Fruit fly (Drosophila melanogaster): Measurements from ENCODE around the gene CG31760.

Gene CG31760

dm6 chr2L:12120000-12120399 lies 22.6 kb upstream of the CG31760 start:
- TF ChIP-seq usp (GFP tag; optimal IDR thresholded peaks at IDR 0.05) (no peak), EcR (GFP tag; optimal IDR thresholded peaks at IDR 0.05) (no peak)

dm6 chr2L:12133275-12134124 lies 9.1 kb upstream of the CG31760 start, which contains the start of gene rho-6:
rho-6 (minus strand) TSS chr2L:12133411.
- TF ChIP-seq usp (GFP tag; optimal IDR thresholded peaks at IDR 0.05) = no peak
- no peak for TF ChIP-seq pan (optimal IDR thresholded peaks at IDR 0.05)
- no peak for TF ChIP-seq Dll (optimal IDR thresholded peaks at IDR 0.05)
- TF ChIP-seq psq (optimal IDR thresholded peaks at IDR 0.05) = no peak
- TF ChIP-seq EcR (GFP tag; optimal IDR thresholded peaks at IDR 0.05) = no peak
- TF ChIP-seq CG8478 (optimal IDR thresholded peaks at IDR 0.05) = no peak

DNA sequence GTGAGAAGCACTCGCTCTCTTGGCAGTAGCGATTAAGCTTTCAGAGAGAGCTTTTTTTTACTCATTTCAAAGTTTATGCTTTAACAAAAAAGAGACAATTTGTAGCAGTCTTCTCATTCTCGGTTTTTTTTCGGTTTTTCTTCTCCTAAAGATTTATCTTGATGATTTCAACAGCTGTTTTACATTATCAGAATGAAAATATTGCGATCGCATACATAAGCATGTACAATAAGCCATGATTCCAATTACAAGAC lies 8.5 kb upstream of the CG31760 start:
- no peak for TF ChIP-seq Dll (optimal IDR thresholded peaks at IDR 0.05)
- no peak for TF ChIP-seq CG8478 (optimal IDR thresholded peaks at IDR 0.05)
- no peak for TF ChIP-seq pan (optimal IDR thresholded peaks at IDR 0.05)
- TF ChIP-seq psq (optimal IDR thresholded peaks at IDR 0.05) = no peak
- TF ChIP-seq EcR (GFP tag; optimal IDR thresholded peaks at IDR 0.05) = no peak
- TF ChIP-seq usp (GFP tag; optimal IDR thresholded peaks at IDR 0.05) = no peak

dm6 chr2L:12137708-12138107 lies 4.9 kb upstream of the CG31760 start, which contains the start of gene Gr33a:
Gr33a (plus strand) TSS chr2L:12138008.
- TF ChIP-seq pan (optimal IDR thresholded peaks at IDR 0.05) = no peak
- no peak for TF ChIP-seq psq (optimal IDR thresholded peaks at IDR 0.05)
- no peak for TF ChIP-seq EcR (GFP tag; optimal IDR thresholded peaks at IDR 0.05)
- TF ChIP-seq Dll (optimal IDR thresholded peaks at IDR 0.05) = no peak
- no peak for TF ChIP-seq CG8478 (optimal IDR thresholded peaks at IDR 0.05)
- TF ChIP-seq usp (GFP tag; optimal IDR thresholded peaks at IDR 0.05) = no peak

dm6 chr2L:12161467-12161866 lies 18.9 kb downstream of the CG31760 start, which contains the start of gene CG31861:
CG31861 (plus strand) TSS chr2L:12161767.
- no peak for TF ChIP-seq psq (optimal IDR thresholded peaks at IDR 0.05)
- no peak for TF ChIP-seq pan (optimal IDR thresholded peaks at IDR 0.05)
- TF ChIP-seq EcR (GFP tag; optimal IDR thresholded peaks at IDR 0.05) = no peak
- TF ChIP-seq usp (GFP tag; optimal IDR thresholded peaks at IDR 0.05) = no peak
- TF ChIP-seq Dll (optimal IDR thresholded peaks at IDR 0.05) = no peak
- TF ChIP-seq CG8478 (optimal IDR thresholded peaks at IDR 0.05) = no peak

- TF ChIP-seq psq (optimal IDR thresholded peaks at IDR 0.05) (no peak), pan (optimal IDR thresholded peaks at IDR 0.05) (no peak), CG8478 (optimal IDR thresholded peaks at IDR 0.05) (no peak), Dll (optimal IDR thresholded peaks at IDR 0.05) (no peak), usp (GFP tag; optimal IDR thresholded peaks at IDR 0.05) (no peak), EcR (GFP tag; optimal IDR thresholded peaks at IDR 0.05) (no peak)
Measured at dm6 chr2L:12163941-12164340, 21.4 kb downstream of the CG31760 start, which contains the start of gene ZnT33D. ZnT33D (plus strand) TSS chr2L:12164241.

DNA sequence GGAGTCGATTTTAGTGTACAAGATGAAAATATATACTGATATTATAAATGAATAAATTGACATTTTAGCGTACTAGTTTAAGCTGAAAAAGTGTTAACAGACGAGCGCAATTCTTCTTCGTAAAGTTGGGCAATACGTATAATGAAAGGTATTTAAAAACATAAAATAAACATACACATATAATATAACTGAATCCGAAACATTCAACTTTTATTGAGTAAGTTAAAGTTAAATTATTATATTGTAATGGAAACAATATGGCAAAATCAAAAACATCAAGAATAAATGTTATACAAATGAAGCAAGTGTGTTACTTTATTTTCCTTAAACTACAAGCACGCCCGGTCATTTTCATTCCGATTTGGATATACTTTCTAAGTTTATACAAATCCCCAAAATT lies 27.7 kb downstream of the CG31760 start, which contains the start of gene CG17217:
Gene CG17217 (plus strand): TSS at position 301 of the 400 bp plus-strand sequence.
- TF ChIP-seq psq (optimal IDR thresholded peaks at IDR 0.05) (no peak), Dll (optimal IDR thresholded peaks at IDR 0.05) (no peak), CG8478 (optimal IDR thresholded peaks at IDR 0.05) (no peak), pan (optimal IDR thresholded peaks at IDR 0.05) (no peak), EcR (GFP tag; optimal IDR thresholded peaks at IDR 0.05) (no peak), usp (GFP tag; optimal IDR thresholded peaks at IDR 0.05) (no peak)

- no peak for TF ChIP-seq psq (optimal IDR thresholded peaks at IDR 0.05)
Measured at dm6 chr2L:12172536-12173234, 30.1 kb downstream of the CG31760 start, which contains the start of the genes CG6583 and crok. CG6583 (minus strand) TSS chr2L:12172586. crok (plus strand) TSS chr2L:12172981.

DNA sequence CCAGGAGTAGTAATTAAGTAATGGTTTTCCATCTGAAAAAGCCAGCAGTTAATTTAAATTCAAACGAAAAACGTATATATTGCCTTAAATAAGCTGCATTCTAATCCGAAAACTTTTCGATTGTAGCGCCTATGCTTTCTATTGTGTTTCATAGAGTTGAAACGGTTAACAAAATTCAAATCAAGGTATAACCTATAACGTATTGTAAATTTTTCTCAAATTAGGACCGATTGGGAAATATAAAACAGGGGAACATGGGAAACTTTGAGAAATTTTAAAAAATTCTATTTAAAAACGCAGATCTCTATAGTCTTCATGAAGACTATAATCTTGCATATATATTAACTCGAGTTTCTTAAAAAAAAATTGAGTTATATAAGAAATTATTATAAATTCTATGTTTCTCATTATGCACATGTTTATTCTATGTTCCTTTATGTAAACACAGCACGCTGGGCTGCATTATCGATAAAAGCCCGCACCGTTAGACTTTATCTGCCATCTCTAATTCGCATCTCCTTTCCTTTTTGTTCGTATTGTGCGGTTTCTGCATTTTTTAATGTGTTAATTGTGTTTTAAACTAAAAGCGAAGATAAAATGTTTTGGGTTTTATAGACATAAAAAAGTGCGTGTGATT lies 32.0 kb downstream of the CG31760 start, which contains the start of gene bru1:
Gene bru1 (plus strand): TSS at position 512 of the 637 bp plus-strand sequence.
- no peak for TF ChIP-seq usp (GFP tag; optimal IDR thresholded peaks at IDR 0.05)
- TF ChIP-seq psq (optimal IDR thresholded peaks at IDR 0.05) = no peak
- no peak for TF ChIP-seq CG8478 (optimal IDR thresholded peaks at IDR 0.05)
- TF ChIP-seq EcR (GFP tag; optimal IDR thresholded peaks at IDR 0.05) = no peak
- no peak for TF ChIP-seq pan (optimal IDR thresholded peaks at IDR 0.05)
- no peak for TF ChIP-seq Dll (optimal IDR thresholded peaks at IDR 0.05)

- TF ChIP-seq CG8478 (optimal IDR thresholded peaks at IDR 0.05) = no peak
- TF ChIP-seq pan (optimal IDR thresholded peaks at IDR 0.05) = no peak
- TF ChIP-seq usp (GFP tag; optimal IDR thresholded peaks at IDR 0.05) = no peak
- no peak for TF ChIP-seq psq (optimal IDR thresholded peaks at IDR 0.05)
- no peak for TF ChIP-seq Dll (optimal IDR thresholded peaks at IDR 0.05)
- no peak for TF ChIP-seq EcR (GFP tag; optimal IDR thresholded peaks at IDR 0.05)
Measured at dm6 chr2L:12177621-12178020, 35.0 kb downstream of the CG31760 start, which contains the start of gene atilla. atilla (minus strand) TSS chr2L:12177886.

- no peak for TF ChIP-seq psq (optimal IDR thresholded peaks at IDR 0.05)
- no peak for TF ChIP-seq pan (optimal IDR thresholded peaks at IDR 0.05)
- TF ChIP-seq usp (GFP tag; optimal IDR thresholded peaks at IDR 0.05) = no peak
- no peak for TF ChIP-seq CG8478 (optimal IDR thresholded peaks at IDR 0.05)
- no peak for TF ChIP-seq Dll (optimal IDR thresholded peaks at IDR 0.05)
- TF ChIP-seq EcR (GFP tag; optimal IDR thresholded peaks at IDR 0.05) = no peak
Measured at dm6 chr2L:12192978-12193377, 50.4 kb downstream of the CG31760 start.

DNA sequence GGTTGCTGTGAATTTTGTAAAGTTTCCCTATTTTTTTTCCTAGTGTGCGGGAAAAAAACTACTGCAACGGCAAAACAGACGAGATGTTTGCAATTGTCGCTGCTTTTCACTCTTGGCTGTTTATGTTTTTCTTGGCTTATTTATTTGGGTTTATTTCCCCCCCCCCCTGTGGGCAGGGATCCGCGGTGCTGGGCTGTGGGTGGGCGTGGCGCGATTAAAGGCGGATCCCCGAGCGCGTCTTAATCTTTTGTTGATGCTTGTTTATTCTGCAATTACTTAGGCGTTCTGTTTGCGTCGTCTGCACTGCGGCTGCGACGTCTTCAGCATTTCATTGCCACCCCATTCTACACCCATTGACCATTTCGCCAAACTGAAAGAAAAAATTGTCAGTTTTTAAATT lies 52.3 kb downstream of the CG31760 start:
- TF ChIP-seq psq (optimal IDR thresholded peaks at IDR 0.05) (no peak), EcR (GFP tag; optimal IDR thresholded peaks at IDR 0.05) (no peak)
